Worm (Caenorhabditis elegans) whole organism, L3 larva: ENCODE results near the gene smc-3.

Experiments
- ceh-9 ChIP-seq: sonication (generic microtip); optimal IDR thresholded peaks from 2 replicates; lab custom pipeline; 2018; ENCODE audit warnings: missing biosample characterization, missing genetic modification characterization
- daf-12 ChIP-seq: fragments of 150-350 bp; optimal IDR thresholded peaks from 2 replicates; lab custom pipeline; 2014; ENCODE audit warnings: missing biosample characterization, missing genetic modification reagents, missing genetic modification characterization
- lin-39 ChIP-seq: fragments of 150-350 bp; optimal IDR thresholded peaks from 2 replicates; lab custom pipeline; 2018; ENCODE audit warnings: missing biosample characterization, missing genetic modification reagents, missing genetic modification characterization
- nhr-25 ChIP-seq: sonication (generic microtip); optimal IDR thresholded peaks from 2 replicates; lab custom pipeline; 2017; ENCODE audit warnings: missing biosample characterization, missing genetic modification characterization
- snpc-4 ChIP-seq: fragments of 150-350 bp; optimal IDR thresholded peaks from 2 replicates; lab custom pipeline; 2014; ENCODE audit warnings: missing biosample characterization, missing genetic modification characterization
- unc-39 ChIP-seq: sonication (generic microtip); optimal IDR thresholded peaks from 4 replicates; lab custom pipeline; 2017; ENCODE audit warnings: missing biosample characterization, missing genetic modification characterization

DNA sequence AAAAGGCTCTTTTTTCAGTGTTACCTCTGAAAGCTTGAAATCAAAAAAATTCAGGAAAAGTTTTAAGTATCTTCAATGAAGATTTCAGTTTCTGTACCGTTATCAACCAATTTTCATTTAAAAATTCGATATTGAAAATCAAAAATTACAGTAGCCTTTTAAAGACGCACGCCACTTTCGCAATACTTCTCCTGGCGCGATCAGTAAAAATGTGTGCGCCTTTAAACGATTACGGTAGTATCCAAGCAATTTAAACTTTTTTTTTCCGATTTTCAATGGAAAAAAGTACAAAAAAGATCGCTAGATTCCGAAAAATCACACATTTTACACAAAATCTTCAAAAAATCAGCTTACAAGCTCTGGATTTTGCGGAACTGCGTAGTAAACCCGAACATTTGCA lies 828 bp upstream of the smc-3 start:
- no peak for TF ChIP-seq nhr-25
- TF ChIP-seq ceh-9 (tag; lab: Kevin White, UChicago): no peak
- TF ChIP-seq daf-12: no peak
- TF ChIP-seq lin-39 (tag; lab: Kevin White, UChicago): no peak
- no peak for TF ChIP-seq unc-39
- no peak for TF ChIP-seq snpc-4 (tag; lab: Kevin White, UChicago)
